Worm (Caenorhabditis elegans): ENCODE measurements around the gene sri-29.

DNA sequence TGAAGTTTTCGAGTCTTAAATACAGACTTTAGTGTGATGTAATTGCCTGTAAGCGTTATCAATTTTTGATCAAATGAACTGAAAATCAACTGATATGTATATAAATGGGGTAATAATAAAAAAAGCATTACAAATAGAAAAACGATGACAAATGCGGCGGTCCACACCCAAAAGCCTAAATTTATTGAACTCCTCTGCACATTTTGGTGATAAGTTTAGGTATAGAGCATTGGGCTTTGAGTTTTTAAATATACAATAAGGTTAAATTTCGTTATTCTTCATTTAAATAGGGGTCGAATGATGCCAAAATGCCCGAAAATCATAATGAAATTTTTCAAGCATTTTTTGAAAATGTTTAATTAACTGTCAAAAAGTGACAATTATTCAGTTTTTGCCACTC lies 24.3 kb upstream of the sri-29 start, which contains the start of gene clec-3:
- TF ChIP-seq sptf-1 (tag; optimal IDR thresholded peaks at IDR 0.05) (no peak), mab-5 (tag; optimal IDR thresholded peaks at IDR 0.05) (no peak), ztf-11 (tag; optimal IDR thresholded peaks at IDR 0.05) (no peak), pha-4 (tag; optimal IDR thresholded peaks at IDR 0.05) (no peak), nhr-28 (tag; optimal IDR thresholded peaks at IDR 0.05) (no peak), nhr-12 (tag; optimal IDR thresholded peaks at IDR 0.05) (no peak), mls-2 (tag; optimal IDR thresholded peaks at IDR 0.05) (no peak), ces-1 (GFP tag; optimal IDR thresholded peaks at IDR 0.05) (no peak), lin-13 (tag; optimal IDR thresholded peaks at IDR 0.05) (no peak), unc-62 (GFP tag; optimal IDR thresholded peaks at IDR 0.05) (no peak)

Measured in whole organism, mixed stage, embryonic.